In the genomic region with DNA sequence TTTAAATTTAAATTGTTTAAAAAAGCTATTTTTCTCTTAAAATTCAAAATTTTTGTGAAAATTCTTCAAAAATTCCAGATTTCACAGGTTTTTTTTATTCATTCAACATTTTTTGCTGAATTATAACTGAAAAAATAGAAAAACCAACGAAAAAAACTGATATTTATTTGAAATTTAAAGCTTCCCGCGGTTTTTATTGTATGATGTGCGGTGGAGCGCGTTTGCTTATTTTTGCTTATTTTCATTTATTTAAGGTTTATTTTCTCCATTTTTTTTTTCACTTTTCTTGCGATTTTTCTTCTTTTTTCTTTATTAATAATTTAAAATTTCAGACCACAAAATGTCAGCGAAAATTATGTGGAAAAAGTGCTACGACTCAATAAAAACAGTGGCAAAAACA, we compare ENCODE assay signal across 1 worm cellular context.
A peak's percentile ranks its signal among the peaks of the same experiment; 100 is the strongest.
TF ChIP-seq lines count a peak whose summit lies in the region.

A gene (plus strand): TSS at position 327 of the 400 bp plus-strand sequence.

TF ChIP-seq in whole organism, L1 larva, 84 proteins besides CTCF, POLR2A, EP300 and RAD21 (continued from another document):
- peak; percentile 13 for TF ChIP-seq blmp-1 (tag; optimal IDR thresholded peaks at IDR 0.05; lab: Kevin White, UChicago)
- TF ChIP-seq jun-1 (tag; optimal IDR thresholded peaks at IDR 0.05; lab: Kevin White, UChicago), result no peak
- TF ChIP-seq dpl-1 (GFP tag; optimal IDR thresholded peaks at IDR 0.05; lab: Kevin White, UChicago), result peak; percentile 81 to 91 (median 89)
- peak; percentile 57 for TF ChIP-seq skn-1 (tag; optimal IDR thresholded peaks at IDR 0.05; lab: Kevin White, UChicago)
- no peak for TF ChIP-seq tlp-1 (tag; optimal IDR thresholded peaks at IDR 0.05; lab: Kevin White, UChicago)
- no peak for TF ChIP-seq pag-3 (tag; optimal IDR thresholded peaks at IDR 0.05; lab: Kevin White, UChicago; ENCODE audit: borderline replicate concordance, insufficient read depth)
- TF ChIP-seq sptf-1 (tag; optimal IDR thresholded peaks at IDR 0.05; lab: Kevin White, UChicago), result no peak
- no peak for TF ChIP-seq aha-1 (tag; optimal IDR thresholded peaks at IDR 0.05; lab: Kevin White, UChicago)
- TF ChIP-seq C16A3.4 (tag; optimal IDR thresholded peaks at IDR 0.05; lab: Kevin White, UChicago), result peak; percentile 16
- TF ChIP-seq nhr-237 (tag; optimal IDR thresholded peaks at IDR 0.05; lab: Kevin White, UChicago), result no peak
